Worm (Caenorhabditis elegans) whole organism, early embryonic: ENCODE data around the gene cyp-33C2.
"Not testable (repeated sequence)": the region's sequence is repeated elsewhere in the genome, so short reads cannot be mapped to it uniquely, and the experiment has no call there.

Experiments used
- B0310.2 ChIP-seq: sonication (generic microtip); optimal IDR thresholded peaks from 2 replicates; lab custom pipeline; 2016; ENCODE audit warnings: mild to moderate bottlenecking, missing genetic modification characterization, missing compliant biosample characterization
- F13C5.2 ChIP-seq: sonication (generic microtip); optimal IDR thresholded peaks from 2 replicates; lab custom pipeline; 2017; ENCODE audit warnings: mild to moderate bottlenecking, missing genetic modification characterization, inconsistent platforms, missing compliant biosample characterization
- aly-1 ChIP-seq: sonication (generic microtip); optimal IDR thresholded peaks from 2 replicates; lab custom pipeline; 2016; ENCODE audit warnings: missing genetic modification characterization, missing compliant biosample characterization
- ama-1 ChIP-seq: fragments of 150-350 bp; optimal IDR thresholded peaks from 2 replicates; lab custom pipeline; 2014
- ceh-13 ChIP-seq: fragments of 200-800 bp; sonication (Bioruptor generic); optimal IDR thresholded peaks from 2 replicates; lab custom pipeline; 2018; ENCODE audit warnings: mild to moderate bottlenecking, missing genetic modification characterization, missing compliant biosample characterization
- ceh-36 ChIP-seq: sonication (generic microtip); optimal IDR thresholded peaks from 2 replicates; lab custom pipeline; 2016; ENCODE audit warnings: missing genetic modification characterization, inconsistent platforms, missing compliant biosample characterization
- ets-7 ChIP-seq: sonication (generic microtip); optimal IDR thresholded peaks from 2 replicates; lab custom pipeline; 2016; ENCODE audit warnings: missing genotype, missing genetic modification characterization, missing compliant biosample characterization
- flt-1 ChIP-seq: fragments of 200-800 bp; sonication (Bioruptor generic); IDR thresholded peaks from 2 replicates; pipeline ENCODE4 v1.3.6; 2022; ENCODE audit warnings: missing genetic modification characterization, missing compliant biosample characterization
- hmbx-1 ChIP-seq: sonication (generic microtip); optimal IDR thresholded peaks from 2 replicates; lab custom pipeline; 2016; ENCODE audit warnings: mild to moderate bottlenecking, missing genetic modification characterization, missing compliant biosample characterization
- hmg-4 ChIP-seq: fragments of 200-800 bp; sonication (Bioruptor generic); optimal IDR thresholded peaks from 2 replicates; lab custom pipeline; 2018; ENCODE audit warnings: mild to moderate bottlenecking, missing genetic modification characterization, missing compliant biosample characterization
- hnd-1 ChIP-seq: sonication (generic microtip); optimal IDR thresholded peaks from 2 replicates; lab custom pipeline; 2016; ENCODE audit warnings: missing genetic modification characterization, missing compliant biosample characterization
- pes-1 ChIP-seq: fragments of 200-800 bp; sonication (Bioruptor generic); IDR thresholded peaks from 2 replicates; pipeline ENCODE4 v1.3.6; 2022; ENCODE audit warnings: missing genetic modification reagents, missing genetic modification characterization, missing compliant biosample characterization
- scrt-1 ChIP-seq: fragments of 200-800 bp; sonication (Bioruptor generic); IDR thresholded peaks from 2 replicates; pipeline ENCODE4 v1.3.6; 2022; ENCODE audit warnings: missing genetic modification characterization, missing compliant biosample characterization
- sea-1 ChIP-seq: fragments of 200-800 bp; sonication (Bioruptor generic); conservative IDR thresholded peaks from 2 replicates; pipeline ENCODE4 v1.3.6; 2022; ENCODE audit warnings: missing genetic modification characterization, missing compliant biosample characterization
- tbx-11 ChIP-seq: fragments of 200-800 bp; sonication (Bioruptor generic); IDR thresholded peaks from 2 replicates; pipeline ENCODE4 v1.3.6; 2022; ENCODE audit warnings: missing genetic modification characterization, missing compliant biosample characterization
- tbx-37 ChIP-seq: fragments of 200-800 bp; sonication (Bioruptor generic); conservative IDR thresholded peaks from 2 replicates; pipeline ENCODE4 v1.3.6; 2022; ENCODE audit warnings: missing genetic modification reagents, missing genetic modification characterization, missing compliant biosample characterization
- tra-4 ChIP-seq: sonication (generic microtip); optimal IDR thresholded peaks from 2 replicates; lab custom pipeline; 2017; ENCODE audit warnings: missing genetic modification characterization, missing compliant biosample characterization

cyp-33C2 gene

DNA sequence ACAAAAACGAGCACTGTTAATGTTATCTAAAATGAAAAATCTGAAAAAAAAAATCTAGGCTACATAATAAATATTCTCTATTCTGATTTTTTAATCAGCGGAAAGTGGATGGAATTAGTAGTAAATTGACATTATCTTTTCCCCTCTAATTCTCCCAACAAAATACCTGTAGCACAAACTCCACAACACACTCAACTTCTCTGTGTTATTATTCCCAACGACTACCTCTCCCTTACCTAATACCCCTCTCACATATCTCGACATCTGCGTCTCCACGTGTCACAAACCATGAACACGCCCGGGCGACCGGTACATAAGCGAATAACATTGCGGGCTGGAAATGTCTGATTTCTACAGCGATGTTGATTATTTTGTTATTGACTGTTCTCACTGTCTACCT is at the start of gene cyp-33C2:
Gene cyp-33C2 (plus strand): TSS at position 327 of the 400 bp plus-strand sequence.
- TF ChIP-seq hnd-1 (tag; lab: Kevin White, UChicago) = no peak
- no peak for TF ChIP-seq ets-7
- TF ChIP-seq tbx-11 (GFP tag; lab: Robert Waterston, UW) = no peak
- no peak for TF ChIP-seq scrt-1 (GFP tag; lab: Robert Waterston, UW)
- no peak for TF ChIP-seq tbx-37
- no peak for TF ChIP-seq aly-1 (tag; lab: Kevin White, UChicago)
- TF ChIP-seq F13C5.2 (tag; lab: Kevin White, UChicago) = no peak
- no peak for TF ChIP-seq hmg-4 (GFP tag; lab: Kevin White, UChicago)
- no peak for TF ChIP-seq flt-1 (GFP tag; lab: Robert Waterston, UW)
- TF ChIP-seq hmbx-1 (tag; lab: Kevin White, UChicago) = no peak
- TF ChIP-seq B0310.2 (tag; lab: Kevin White, UChicago) = no peak
- TF ChIP-seq ama-1 (lab: Kevin White, UChicago) = no peak
- no peak for TF ChIP-seq ceh-36 (tag; lab: Kevin White, UChicago)
- no peak for TF ChIP-seq tra-4 (tag; lab: Kevin White, UChicago)
- no peak for TF ChIP-seq ceh-13 (GFP tag; lab: Kevin White, UChicago)
- no peak for TF ChIP-seq pes-1
- no peak for TF ChIP-seq sea-1 (GFP tag; lab: Robert Waterston, UW)

ce11 chrV:2133512-2133911 is 49.8 kb upstream of the cyp-33C2 start:
- TF ChIP-seq hmg-4 (GFP tag; lab: Kevin White, UChicago) (no peak), pes-1 (0 out of 2 replicates have a peak, but pooled peaks have one; percentile 34)

DNA sequence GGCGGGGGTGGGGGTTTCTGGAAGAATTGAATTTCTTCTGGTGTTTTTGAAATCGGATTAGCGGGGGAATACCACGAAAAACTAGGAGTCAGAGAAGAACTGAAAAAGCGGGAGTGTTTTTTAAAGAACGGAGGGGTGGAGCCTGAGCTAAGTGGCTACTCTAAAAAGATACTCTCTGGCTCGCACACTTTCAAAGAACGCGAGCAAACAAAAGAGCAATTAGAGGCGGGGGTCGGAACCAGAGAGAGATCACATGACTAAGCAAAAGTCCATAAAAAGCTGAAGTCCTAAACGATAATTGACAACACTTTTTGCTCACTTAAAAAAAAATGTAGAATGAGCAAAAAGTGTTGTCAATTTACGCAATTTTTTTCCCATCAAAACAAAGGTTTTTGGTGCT is 48.9 kb upstream of the cyp-33C2 start:
- TF ChIP-seq tbx-11 (GFP tag; lab: Robert Waterston, UW) (no peak), hmbx-1 (tag; lab: Kevin White, UChicago) (no peak), aly-1 (tag; lab: Kevin White, UChicago) (no peak), ets-7 (no peak), tbx-37 (no peak), hnd-1 (tag; lab: Kevin White, UChicago) (no peak), ama-1 (lab: Kevin White, UChicago) (no peak)

ce11 chrV:2135323-2135722 is 48.0 kb upstream of the cyp-33C2 start:
- TF ChIP-seq flt-1 (GFP tag; lab: Robert Waterston, UW) = no peak
- TF ChIP-seq F13C5.2 (tag; lab: Kevin White, UChicago) = no peak
- TF ChIP-seq ceh-13 (GFP tag; lab: Kevin White, UChicago) = no peak
- no peak for TF ChIP-seq ama-1 (lab: Kevin White, UChicago)
- TF ChIP-seq hmbx-1 (tag; lab: Kevin White, UChicago) = no peak
- TF ChIP-seq B0310.2 (tag; lab: Kevin White, UChicago) = no peak
- TF ChIP-seq tbx-37 = no peak
- TF ChIP-seq ceh-36 (tag; lab: Kevin White, UChicago) = no peak
- TF ChIP-seq sea-1 (GFP tag; lab: Robert Waterston, UW) = no peak
- TF ChIP-seq ets-7 = no peak
- TF ChIP-seq aly-1 (tag; lab: Kevin White, UChicago) = no peak
- TF ChIP-seq pes-1 = no peak
- TF ChIP-seq hnd-1 (tag; lab: Kevin White, UChicago) = no peak
- TF ChIP-seq hmg-4 (GFP tag; lab: Kevin White, UChicago) = no peak
- no peak for TF ChIP-seq scrt-1 (GFP tag; lab: Robert Waterston, UW)

DNA sequence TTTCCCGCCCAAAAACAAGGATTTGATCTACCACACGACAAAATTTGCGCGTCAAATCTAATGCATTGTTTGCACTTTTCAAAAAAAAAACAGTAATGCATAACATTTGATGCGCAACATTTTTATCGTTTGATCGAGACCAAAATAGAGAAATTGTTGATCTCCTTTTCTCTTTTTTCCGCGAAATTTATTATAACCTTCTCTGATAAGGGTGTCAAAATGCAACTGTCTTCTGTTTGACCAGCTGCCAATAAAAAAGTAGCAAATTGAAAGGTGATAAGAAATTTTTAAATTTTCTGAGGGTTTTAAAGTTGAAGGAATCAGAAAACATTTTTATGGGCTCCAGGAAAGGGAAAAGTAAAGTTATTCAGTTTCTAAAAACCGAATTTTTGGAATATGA is 46.3 kb upstream of the cyp-33C2 start:
- TF ChIP-seq tbx-11 (GFP tag; lab: Robert Waterston, UW) (no peak), F13C5.2 (tag; lab: Kevin White, UChicago) (no peak)

ce11 chrV:2138287-2138686 is 45.0 kb upstream of the cyp-33C2 start:
- no peak for TF ChIP-seq sea-1 (GFP tag; lab: Robert Waterston, UW)
- no peak for TF ChIP-seq tbx-37
- no peak for TF ChIP-seq pes-1
- no peak for TF ChIP-seq F13C5.2 (tag; lab: Kevin White, UChicago)
- no peak for TF ChIP-seq B0310.2 (tag; lab: Kevin White, UChicago)
- TF ChIP-seq ets-7 = no peak
- no peak for TF ChIP-seq ceh-36 (tag; lab: Kevin White, UChicago)

DNA sequence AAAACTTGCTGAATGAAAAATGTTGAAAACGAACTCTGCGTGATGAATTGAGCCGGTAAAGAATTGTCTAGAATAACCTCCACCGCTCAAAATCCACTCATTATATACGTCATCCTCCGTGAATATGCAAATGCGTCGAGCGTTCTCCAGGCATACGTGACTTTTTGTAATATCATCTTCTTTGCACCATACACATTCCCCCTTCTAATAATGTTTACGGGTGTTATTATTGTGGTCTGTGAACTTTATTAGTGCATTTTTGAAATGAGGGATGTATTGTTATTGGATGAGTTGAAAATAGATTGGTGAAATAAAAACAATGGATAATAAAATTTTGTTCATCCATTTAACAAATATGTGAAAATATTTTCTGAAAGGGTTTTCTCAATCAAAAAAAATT is 43.4 kb upstream of the cyp-33C2 start, which contains the start of gene F22F7.7:
Gene F22F7.7 (minus strand): TSS at position 125 of the 400 bp plus-strand sequence.
- TF ChIP-seq B0310.2 (tag; lab: Kevin White, UChicago) (no peak), ets-7 (no peak), ceh-36 (tag; lab: Kevin White, UChicago) (no peak), sea-1 (GFP tag; lab: Robert Waterston, UW) (no peak), scrt-1 (GFP tag; lab: Robert Waterston, UW) (no peak), tbx-11 (GFP tag; lab: Robert Waterston, UW) (no peak), hnd-1 (tag; lab: Kevin White, UChicago) (no peak), tbx-37 (no peak), aly-1 (tag; lab: Kevin White, UChicago) (no peak)

- TF ChIP-seq hmbx-1, hnd-1, B0310.2 (tag; lab: Kevin White, UChicago): not testable (repeated sequence)
These were observed 38.9 kb upstream of the cyp-33C2 start, which contains the start of gene F22F7.12 for ce11 chrV:2144408-2144807. F22F7.12 (minus strand) TSS chrV:2144508.
